Fruit fly (Drosophila melanogaster): ENCODE measurements around the gene Kap-alpha1.

Kap-alpha1 gene

dm6 chr3L:19790929-19791687 is 15.9 kb upstream of the Kap-alpha1 start (continued):
- peak; percentile 28 for TF ChIP-seq unpg (GFP tag; optimal IDR thresholded peaks at IDR 0.05)
- TF ChIP-seq Sin3A (optimal IDR thresholded peaks at IDR 0.05): no peak
- TF ChIP-seq p53 (GFP tag; optimal IDR thresholded peaks at IDR 0.05): peak; percentile 42
- no peak for TF ChIP-seq Asciz (GFP tag; optimal IDR thresholded peaks at IDR 0.05)
- peak; percentile 47; the same call in 1 of the 2 replicates for TF ChIP-seq Taf1 (GFP tag; IDR thresholded peaks at IDR 0.05)
- TF ChIP-seq row (GFP tag; IDR thresholded peaks at IDR 0.05): peak; percentile 95
- TF ChIP-seq psq (GFP tag; optimal IDR thresholded peaks at IDR 0.05): peak; percentile 2
- TF ChIP-seq CG12219 (GFP tag; optimal IDR thresholded peaks at IDR 0.05): no peak
- TF ChIP-seq CG9609 (GFP tag; optimal IDR thresholded peaks at IDR 0.05): peak; percentile 42
- TF ChIP-seq CG11560 (tag; IDR thresholded peaks at IDR 0.05): no peak
- no peak for TF ChIP-seq Hr39 (optimal IDR thresholded peaks at IDR 0.05)
- TF ChIP-seq ranshi (GFP tag; IDR thresholded peaks at IDR 0.05): no peak
- TF ChIP-seq Ets97D (GFP tag; optimal IDR thresholded peaks at IDR 0.05): peak; percentile 6
- peak; percentile 33 for TF ChIP-seq CG17802 (tag; optimal IDR thresholded peaks at IDR 0.05)
- no peak for TF ChIP-seq knrl (GFP tag; IDR thresholded peaks at IDR 0.05; ENCODE audit: partially characterized antibody)
- TF ChIP-seq BEAF-32 (GFP tag; optimal IDR thresholded peaks at IDR 0.05): peak; percentile 12
- peak; percentile 43 for TF ChIP-seq Side (GFP tag; optimal IDR thresholded peaks at IDR 0.05)
- TF ChIP-seq lbe (GFP tag; optimal IDR thresholded peaks at IDR 0.05): peak; percentile 3
- TF ChIP-seq CG17912 (GFP tag; optimal IDR thresholded peaks at IDR 0.05): no peak
- TF ChIP-seq fd102C (GFP tag; optimal IDR thresholded peaks at IDR 0.05): no peak
- peak; percentile 80 for TF ChIP-seq grau (tag; optimal IDR thresholded peaks at IDR 0.05)
- no peak for TF ChIP-seq CG11085 (GFP tag; IDR thresholded peaks at IDR 0.05)
- TF ChIP-seq Chrac-16 (GFP tag; optimal IDR thresholded peaks at IDR 0.05): peak; percentile 72
- TF ChIP-seq disco-r (GFP tag; optimal IDR thresholded peaks at IDR 0.05): peak; percentile 57
- no peak for TF ChIP-seq pros (GFP tag; optimal IDR thresholded peaks at IDR 0.05)
- peak; percentile 75 for TF ChIP-seq CG10209 (GFP tag; optimal IDR thresholded peaks at IDR 0.05)
- TF ChIP-seq CG7786 (GFP tag; optimal IDR thresholded peaks at IDR 0.05): peak; percentile 62
- TF ChIP-seq sisA (GFP tag; IDR thresholded peaks at IDR 0.05): peak; percentile 32; the same call in 1 of the 2 replicates
- peak; percentile 4 for TF ChIP-seq ems (GFP tag; optimal IDR thresholded peaks at IDR 0.05)
- no peak for TF ChIP-seq MESR4 (GFP tag; optimal IDR thresholded peaks at IDR 0.05)
- TF ChIP-seq ci (GFP tag; IDR thresholded peaks at IDR 0.05): peak; percentile 56; the same call in 1 of the 3 replicates
- TF ChIP-seq Awh (GFP tag; IDR thresholded peaks at IDR 0.05): no peak
- TF ChIP-seq CG5953 (GFP tag; IDR thresholded peaks at IDR 0.05): no peak
- no peak for TF ChIP-seq bowl (GFP tag; IDR thresholded peaks at IDR 0.05)
- 0 out of 2 replicates have a peak, but pooled peaks have one; percentile 24 for TF ChIP-seq wor (GFP tag; IDR thresholded peaks at IDR 0.05)
- no peak for TF ChIP-seq Kr (GFP tag; optimal IDR thresholded peaks at IDR 0.05)
- TF ChIP-seq CG17328 (GFP tag; IDR thresholded peaks at IDR 0.05): peak; percentile 4; the same call in 1 of the 2 replicates
- peak; percentile 58 for TF ChIP-seq fu2 (GFP tag; optimal IDR thresholded peaks at IDR 0.05)
- TF ChIP-seq CG10565 (GFP tag; optimal IDR thresholded peaks at IDR 0.05): no peak
- TF ChIP-seq schlank (tag; optimal IDR thresholded peaks at IDR 0.05): peak; percentile 19
- TF ChIP-seq nerfin-1 (tag; optimal IDR thresholded peaks at IDR 0.05): peak; percentile 7
- TF ChIP-seq nmo (GFP tag; optimal IDR thresholded peaks at IDR 0.05): peak; percentile 82
- 0 out of 2 replicates have a peak, but pooled peaks have one; percentile 22 for TF ChIP-seq CG4360 (GFP tag; IDR thresholded peaks at IDR 0.05)
- peak in 1 of 2 experiments; percentile 45 for TF ChIP-seq insv (GFP tag; optimal IDR thresholded peaks at IDR 0.05)
- peak; percentile 81 for TF ChIP-seq CG13775 (GFP tag; optimal IDR thresholded peaks at IDR 0.05)
- TF ChIP-seq GATAe (GFP tag; conservative IDR thresholded peaks at IDR 0.05): no peak; the same call in 1 of the 2 replicates
- peak; percentile 14 for TF ChIP-seq caup (GFP tag; optimal IDR thresholded peaks at IDR 0.05; ENCODE audit: severe bottlenecking)
- peak; percentile 33 for TF ChIP-seq Abd-B (GFP tag; optimal IDR thresholded peaks at IDR 0.05)
- no peak for TF ChIP-seq CG6813 (GFP tag; optimal IDR thresholded peaks at IDR 0.05)

All from whole organism, embryonic.